Worm (Caenorhabditis elegans) whole organism, L4 larva: ENCODE results near the gene rps-29.

Experiments
- D1046.2 ChIP-seq: fragments of 200-800 bp; sonication (Bioruptor generic); IDR thresholded peaks from 2 replicates; pipeline ENCODE4 v1.3.6; 2022; ENCODE audit warnings: missing genetic modification characterization, missing compliant biosample characterization
- F37D6.2 ChIP-seq: sonication (generic microtip); optimal IDR thresholded peaks from 2 replicates; lab custom pipeline; 2016; ENCODE audit warnings: mild to moderate bottlenecking, missing genetic modification characterization, missing compliant biosample characterization
- Y105C5A.15 ChIP-seq: fragments of 200-800 bp; sonication (Bioruptor generic); IDR thresholded peaks from 2 replicates; pipeline ENCODE4 v1.3.6; 2022; ENCODE audit warnings: missing genetic modification characterization, missing compliant biosample characterization
- Y48G9A.11 ChIP-seq: fragments of 200-800 bp; sonication (Bioruptor generic); IDR thresholded peaks from 2 replicates; pipeline ENCODE4 v1.3.6; 2022; ENCODE audit warnings: missing genetic modification reagents, missing genetic modification characterization, missing compliant biosample characterization
- ZK337.2 ChIP-seq: fragments of 200-800 bp; sonication (Bioruptor generic); IDR thresholded peaks from 2 replicates; pipeline ENCODE4 v1.3.6; 2022; ENCODE audit warnings: missing genetic modification reagents, missing genetic modification characterization, missing compliant biosample characterization
- ama-1 ChIP-seq: fragments of 150-350 bp; optimal IDR thresholded peaks from 2 replicates; lab custom pipeline; 2014; ENCODE audit warnings: inconsistent platforms, mixed read lengths
- ceh-62 ChIP-seq: sonication (generic microtip); optimal IDR thresholded peaks from 2 replicates; lab custom pipeline; 2017; ENCODE audit warnings: missing biosample characterization, missing genetic modification characterization
- ctbp-1 ChIP-seq: fragments of 200-800 bp; sonication (Bioruptor generic); IDR thresholded peaks from 2 replicates; pipeline ENCODE4 v1.3.6; 2022; ENCODE audit warnings: missing genetic modification reagents, missing genetic modification characterization, missing compliant biosample characterization
- daf-16 ChIP-seq, 3 experiments: sonication (generic microtip); optimal IDR thresholded peaks; 2 replicates each; lab custom pipeline; 2016 to 2017; ENCODE audit warnings: missing genetic modification characterization in 3 of 3, missing genetic modification reagents in 3 of 3, mild to moderate bottlenecking in 2 of 3, missing compliant biosample characterization in 2 of 3, missing biosample characterization in 1 of 3, moderate library complexity in 1 of 3
- daf-8 ChIP-seq: fragments of 200-800 bp; sonication (Bioruptor generic); IDR thresholded peaks from 2 replicates; pipeline ENCODE4 v1.3.6; 2022; ENCODE audit warnings: missing genetic modification characterization, missing compliant biosample characterization
- dmd-6 ChIP-seq: fragments of 200-800 bp; sonication (Bioruptor generic); IDR thresholded peaks from 2 replicates; pipeline ENCODE4 v1.3.6; 2022; ENCODE audit warnings: missing genetic modification reagents, missing genetic modification characterization, missing compliant biosample characterization
- dmd-8 ChIP-seq: fragments of 200-800 bp; sonication (Bioruptor generic); IDR thresholded peaks from 2 replicates; pipeline ENCODE4 v1.3.6; 2022; ENCODE audit warnings: missing genetic modification characterization, missing compliant biosample characterization
- dve-1 ChIP-seq: sonication (generic microtip); optimal IDR thresholded peaks from 2 replicates; lab custom pipeline; 2017; ENCODE audit warnings: antibody characterized with exemption, mild to moderate bottlenecking, missing genetic modification characterization, missing compliant biosample characterization; ENCODE audit not compliant: insufficient read depth
- egl-43 ChIP-seq: fragments of 200-800 bp; sonication (Bioruptor generic); IDR thresholded peaks from 2 replicates; pipeline ENCODE4 v1.3.6; 2022; ENCODE audit warnings: missing genetic modification reagents, missing genetic modification characterization, missing compliant biosample characterization
- gei-8 ChIP-seq: fragments of 200-800 bp; sonication (Bioruptor generic); optimal IDR thresholded peaks from 2 replicates; lab custom pipeline; 2018; ENCODE audit warnings: mild to moderate bottlenecking, missing genetic modification characterization, missing compliant biosample characterization
- hlh-11 ChIP-seq: fragments of 200-800 bp; sonication (Bioruptor generic); optimal IDR thresholded peaks from 2 replicates; lab custom pipeline; 2018; ENCODE audit warnings: mild to moderate bottlenecking, missing genetic modification characterization, missing compliant biosample characterization
- hlh-30 ChIP-seq: sonication (generic microtip); optimal IDR thresholded peaks from 2 replicates; lab custom pipeline; 2017; ENCODE audit warnings: antibody characterized with exemption, mild to moderate bottlenecking, missing genetic modification characterization, missing compliant biosample characterization; ENCODE audit not compliant: insufficient read depth
- hmg-1.1 ChIP-seq: fragments of 200-800 bp; sonication (Bioruptor generic); IDR thresholded peaks from 2 replicates; pipeline ENCODE4 v1.3.6; 2022; ENCODE audit warnings: missing genetic modification reagents, missing genetic modification characterization, missing compliant biosample characterization
- lin-38 ChIP-seq: fragments of 200-800 bp; sonication (Bioruptor generic); IDR thresholded peaks from 2 replicates; pipeline ENCODE4 v1.3.6; 2022; ENCODE audit warnings: missing genetic modification reagents, missing genetic modification characterization, missing compliant biosample characterization
- lin-39 ChIP-seq: fragments of 150-350 bp; optimal IDR thresholded peaks from 2 replicates; lab custom pipeline; 2014; ENCODE audit warnings: missing biosample characterization, missing genetic modification reagents, missing genetic modification characterization
- lir-3 ChIP-seq: sonication (generic microtip); optimal IDR thresholded peaks from 2 replicates; lab custom pipeline; 2016; ENCODE audit warnings: mild to moderate bottlenecking, missing genetic modification characterization, missing compliant biosample characterization
- madf-9 ChIP-seq: fragments of 200-800 bp; sonication (Bioruptor generic); conservative IDR thresholded peaks from 2 replicates; pipeline ENCODE4 v1.3.6; 2022; ENCODE audit warnings: missing genetic modification reagents, missing genetic modification characterization, missing compliant biosample characterization
- mdl-1 ChIP-seq, 2 experiments: fragments of 150-350 bp in 1 of 2; sonication (generic microtip) in 1 of 2; optimal IDR thresholded peaks; 2 replicates each; lab custom pipeline; 2014 to 2017; ENCODE audit warnings: missing biosample characterization in 2 of 2, missing genetic modification characterization in 2 of 2
- mdt-29 ChIP-seq: fragments of 200-800 bp; sonication (Bioruptor generic); IDR thresholded peaks from 2 replicates; pipeline ENCODE4 v1.3.6; 2022; ENCODE audit warnings: missing genetic modification reagents, missing genetic modification characterization, missing compliant biosample characterization
- mep-1 ChIP-seq: fragments of 150-350 bp; sonication (generic microtip); optimal IDR thresholded peaks from 3 replicates; lab custom pipeline; 2014; ENCODE audit warnings: missing biosample characterization, missing genetic modification characterization
- mxl-3 ChIP-seq: fragments of 200-800 bp; sonication (Bioruptor generic); optimal IDR thresholded peaks from 2 replicates; lab custom pipeline; 2018; ENCODE audit warnings: mild to moderate bottlenecking, missing genetic modification characterization, missing compliant biosample characterization
- nhr-10 ChIP-seq: fragments of 150-350 bp; optimal IDR thresholded peaks from 2 replicates; lab custom pipeline; 2014; ENCODE audit warnings: missing biosample characterization, missing genetic modification characterization
- nhr-28 ChIP-seq: fragments of 150-350 bp; optimal IDR thresholded peaks from 2 replicates; lab custom pipeline; 2014; ENCODE audit warnings: missing biosample characterization, missing genetic modification characterization
- nhr-48 ChIP-seq: sonication (generic microtip); optimal IDR thresholded peaks from 2 replicates; lab custom pipeline; 2016; ENCODE audit warnings: mild to moderate bottlenecking, missing genetic modification characterization, missing compliant biosample characterization
- pqm-1 ChIP-seq: sonication (generic microtip); optimal IDR thresholded peaks from 2 replicates; lab custom pipeline; 2017; ENCODE audit warnings: missing biosample characterization, missing genetic modification characterization
- set-16 ChIP-seq: fragments of 200-800 bp; sonication (Bioruptor generic); IDR thresholded peaks from 2 replicates; pipeline ENCODE4 v1.3.6; 2022; ENCODE audit warnings: missing genetic modification reagents, missing genetic modification characterization, missing compliant biosample characterization
- spr-3 ChIP-seq: fragments of 200-800 bp; sonication (Bioruptor generic); optimal IDR thresholded peaks from 2 replicates; lab custom pipeline; 2018; ENCODE audit warnings: mild to moderate bottlenecking, missing genetic modification characterization, missing compliant biosample characterization
- tag-97 ChIP-seq: fragments of 200-800 bp; sonication (Bioruptor generic); IDR thresholded peaks from 2 replicates; pipeline ENCODE4 v1.3.6; 2022; ENCODE audit warnings: missing genetic modification characterization, missing compliant biosample characterization
- unc-62 ChIP-seq, 3 experiments: fragments of 150-350 bp in 1 of 3; sonication (generic microtip); optimal IDR thresholded peaks in 2 of 3; peaks in 1 of 3; 1 replicate in 1 of 3; 2 replicates in 2 of 3; lab custom pipeline; 2014 to 2017; ENCODE audit warnings: missing biosample characterization in 3 of 3, missing genetic modification characterization in 3 of 3, missing genetic modification reagents in 3 of 3, missing genotype in 1 of 3
- vab-7 ChIP-seq: fragments of 200-800 bp; sonication (Bioruptor generic); IDR thresholded peaks from 2 replicates; pipeline ENCODE4 v1.3.6; 2022; ENCODE audit warnings: missing genetic modification reagents, missing genetic modification characterization, missing compliant biosample characterization
- zag-1 ChIP-seq: fragments of 150-350 bp; optimal IDR thresholded peaks from 2 replicates; lab custom pipeline; 2014; ENCODE audit warnings: missing biosample characterization, missing genetic modification characterization
- zfp-3 ChIP-seq: fragments of 200-800 bp; sonication (Bioruptor generic); conservative IDR thresholded peaks from 2 replicates; pipeline ENCODE4 v1.3.6; 2022; ENCODE audit warnings: missing genetic modification reagents, missing genetic modification characterization, missing compliant biosample characterization
- zip-2 ChIP-seq: fragments of 150-350 bp; optimal IDR thresholded peaks from 2 replicates; lab custom pipeline; 2014; ENCODE audit warnings: missing biosample characterization, missing genetic modification characterization
- ztf-11 ChIP-seq: fragments of 150-350 bp; optimal IDR thresholded peaks from 2 replicates; lab custom pipeline; 2014; ENCODE audit warnings: missing biosample characterization, missing genetic modification characterization

The rps-29 gene

DNA sequence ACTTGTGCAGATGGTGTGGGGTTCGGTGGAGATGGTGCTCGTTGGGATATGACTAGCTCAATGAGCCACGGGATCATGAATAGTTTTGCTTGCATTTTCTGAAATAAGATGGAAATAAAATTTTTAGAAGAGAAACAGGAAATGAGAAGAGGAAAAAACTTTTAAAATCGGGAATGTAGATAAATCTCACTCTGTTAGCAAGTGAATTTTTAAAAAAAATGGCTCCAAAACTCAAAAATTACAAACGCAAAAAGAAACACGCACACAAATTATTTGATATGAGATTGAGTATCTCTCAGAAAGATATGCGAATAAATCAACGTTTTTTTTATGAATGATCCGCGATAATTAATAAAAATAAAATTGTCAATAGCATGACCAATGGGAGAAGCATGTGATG lies 36.1 kb upstream of the rps-29 start, which contains the start of gene T17H7.7:
TSS of gene T17H7.7 (minus strand) at position 101 of the 400 bp plus-strand sequence.
- TF ChIP-seq unc-62 (GFP tag; optimal IDR thresholded peaks at IDR 0.05 in 1 of 2; lab: Kevin White, UChicago) = peak in 1 of 2 experiments; percentile 1
- no peak for TF ChIP-seq unc-62 (tag; optimal IDR thresholded peaks at IDR 0.05; lab: Kevin White, UChicago)
- no peak for TF ChIP-seq zfp-3 (GFP tag; lab: Robert Waterston, UW)

ce11 chrIII:759675-760074 lies 34.4 kb upstream of the rps-29 start:
- TF ChIP-seq lin-39 (tag; lab: Kevin White, UChicago) (no peak), hlh-11 (peak; percentile 58), nhr-48 (tag; lab: Kevin White, UChicago) (peak; percentile 75), tag-97 (GFP tag; lab: Robert Waterston, UW) (no peak), mdt-29 (GFP tag; lab: Robert Waterston, UW) (no peak), set-16 (no peak), Y48G9A.11 (GFP tag; lab: Robert Waterston, UW) (0 out of 2 replicates have a peak, but pooled peaks have one; percentile 10), dmd-8 (no peak), nhr-10 (tag; lab: Kevin White, UChicago) (no peak), D1046.2 (GFP tag; lab: Robert Waterston, UW) (no peak), hlh-30 (peak; percentile 46), mdl-1 (tag; optimal IDR thresholded peaks at IDR 0.05; lab: Kevin White, UChicago) (peak in 1 of 2 experiments; percentile 36), lir-3 (no peak), zag-1 (tag; lab: Kevin White, UChicago) (no peak), mxl-3 (GFP tag; lab: Kevin White, UChicago) (peak; percentile 8), nhr-28 (tag; lab: Kevin White, UChicago) (no peak), spr-3 (GFP tag; lab: Kevin White, UChicago) (no peak), ceh-62 (tag; lab: Kevin White, UChicago) (no peak)
- TF ChIP-seq, all 104 proteins: peak for 6

ce11 chrIII:761476-761875 lies 32.6 kb upstream of the rps-29 start, which contains the start of gene nlp-52:
TSS of gene nlp-52 (plus strand) at chrIII:761776.
- no peak for TF ChIP-seq set-16
- TF ChIP-seq ZK337.2 (GFP tag; lab: Robert Waterston, UW) = no peak
- no peak for TF ChIP-seq hmg-1.1 (GFP tag; lab: Robert Waterston, UW)
- TF ChIP-seq mep-1 (tag; lab: Kevin White, UChicago) = no peak
- TF ChIP-seq dve-1 (tag; lab: Kevin White, UChicago) = no peak
- no peak for TF ChIP-seq hlh-30
- no peak for TF ChIP-seq ama-1
- TF ChIP-seq ztf-11 = no peak
- no peak for TF ChIP-seq Y105C5A.15 (GFP tag; lab: Robert Waterston, UW)
- TF ChIP-seq vab-7 (GFP tag; lab: Robert Waterston, UW) = no peak
- TF ChIP-seq madf-9 (GFP tag; lab: Robert Waterston, UW) = no peak
- no peak for TF ChIP-seq pqm-1
- no peak for TF ChIP-seq gei-8 (GFP tag; lab: Kevin White, UChicago)
- TF ChIP-seq, all 104 proteins: peak for 0

DNA sequence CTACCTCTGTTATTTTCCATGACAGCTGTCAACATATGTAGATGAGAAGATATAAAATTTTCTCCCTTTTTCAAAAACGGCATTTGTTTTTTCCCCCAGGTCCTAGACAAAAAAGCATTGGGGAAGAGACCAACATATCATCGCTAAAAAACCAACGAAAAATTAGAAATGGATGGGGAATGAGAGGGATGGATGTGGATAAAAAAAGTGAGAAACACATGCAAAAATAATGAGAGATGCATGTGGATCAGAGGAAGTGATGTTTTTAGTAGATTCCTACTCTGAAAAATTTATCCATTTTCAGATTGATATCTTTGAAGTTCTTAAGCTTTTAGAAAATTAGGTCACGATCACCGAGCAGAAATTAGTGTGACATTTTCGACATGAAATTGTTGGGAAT lies 31.6 kb upstream of the rps-29 start:
- TF ChIP-seq zip-2 (tag; lab: Kevin White, UChicago) (no peak), vab-7 (GFP tag; lab: Robert Waterston, UW) (no peak), F37D6.2 (tag; lab: Kevin White, UChicago) (no peak), dmd-6 (GFP tag; lab: Robert Waterston, UW) (no peak), lir-3 (no peak), daf-8 (no peak), daf-16 (GFP tag; optimal IDR thresholded peaks at IDR 0.05; lab: Kevin White, UChicago) (no peak), daf-16 (tag; optimal IDR thresholded peaks at IDR 0.05; lab: Kevin White, UChicago) (no peak), egl-43 (GFP tag; lab: Robert Waterston, UW) (no peak), ctbp-1 (GFP tag; lab: Robert Waterston, UW) (no peak), lin-38 (GFP tag; lab: Robert Waterston, UW) (no peak), madf-9 (GFP tag; lab: Robert Waterston, UW) (no peak), pqm-1 (no peak), mdl-1 (tag; optimal IDR thresholded peaks at IDR 0.05; lab: Kevin White, UChicago) (no peak)
